Fruit fly (Drosophila melanogaster) whole organism, prepupa: ENCODE measurements around the gene CG8176.

Source experiments
- Blimp-1 ChIP-seq: fragments of 200-800 bp; sonication (Bioruptor generic); optimal IDR thresholded peaks from 3 replicates; lab custom pipeline; 2017; ENCODE audit warnings: missing biosample characterization, missing genetic modification characterization, mild to moderate bottlenecking, moderate library complexity, missing genetic modification reagents
- CG10631 ChIP-seq: fragments of 200-800 bp; sonication (Bioruptor generic); optimal IDR thresholded peaks from 2 replicates; lab custom pipeline; 2016; ENCODE audit warnings: missing biosample characterization, missing genetic modification characterization
- CG10669 ChIP-seq: fragments of 200-800 bp; sonication (Bioruptor generic); optimal IDR thresholded peaks from 3 replicates; lab custom pipeline; 2018; ENCODE audit warnings: missing biosample characterization, mild to moderate bottlenecking, missing genetic modification characterization, moderate library complexity
- CG11294 ChIP-seq: fragments of 200-800 bp; sonication (Bioruptor generic); IDR thresholded peaks from 2 replicates; pipeline ENCODE4 v1.3.6; 2022; ENCODE audit warnings: missing biosample characterization, missing genetic modification characterization
- CG11762 ChIP-seq: fragments of 200-800 bp; sonication (Bioruptor generic); optimal IDR thresholded peaks from 3 replicates; lab custom pipeline; 2016; ENCODE audit warnings: missing biosample characterization, missing genetic modification characterization; ENCODE audit not compliant: insufficient read depth
- CG11902 ChIP-seq: fragments of 200-800 bp; sonication (Bioruptor generic); optimal IDR thresholded peaks from 3 replicates; lab custom pipeline; 2016; ENCODE audit warnings: missing biosample characterization, missing genetic modification characterization
- CG15336 ChIP-seq: fragments of 200-800 bp; sonication (Bioruptor generic); IDR thresholded peaks from 2 replicates; pipeline ENCODE4 v1.3.6; 2022; ENCODE audit warnings: missing biosample characterization, missing genetic modification characterization
- CG1621 ChIP-seq: fragments of 200-800 bp; sonication (Bioruptor generic); optimal IDR thresholded peaks from 3 replicates; lab custom pipeline; 2018; ENCODE audit warnings: missing biosample characterization, mild to moderate bottlenecking, missing genetic modification characterization
- CG16779 ChIP-seq: fragments of 200-800 bp; sonication (Bioruptor generic); optimal IDR thresholded peaks from 3 replicates; lab custom pipeline; 2017; ENCODE audit warnings: missing biosample characterization, mild to moderate bottlenecking, missing genetic modification characterization
- CG31627 ChIP-seq: fragments of 200-800 bp; sonication (Bioruptor generic); optimal IDR thresholded peaks from 3 replicates; lab custom pipeline; 2016; ENCODE audit warnings: missing biosample characterization, missing genetic modification characterization
- CG32006 ChIP-seq: fragments of 200-800 bp; sonication (Bioruptor generic); optimal IDR thresholded peaks from 3 replicates; lab custom pipeline; 2017; ENCODE audit warnings: missing biosample characterization, mild to moderate bottlenecking, missing genetic modification characterization
- CG6163 ChIP-seq: fragments of 200-800 bp; sonication (Bioruptor generic); IDR thresholded peaks from 3 replicates; pipeline ENCODE4 v1.3.6; 2022; ENCODE audit warnings: missing biosample characterization, missing genetic modification characterization
- CG6792 ChIP-seq: fragments of 200-800 bp; sonication (Bioruptor generic); optimal IDR thresholded peaks from 3 replicates; lab custom pipeline; 2016; ENCODE audit warnings: missing biosample characterization, missing genetic modification characterization
- CG7368 ChIP-seq: fragments of 200-800 bp; sonication (Bioruptor generic); optimal IDR thresholded peaks from 3 replicates; lab custom pipeline; 2016; ENCODE audit warnings: missing biosample characterization, missing genetic modification characterization
- CG8119 ChIP-seq: fragments of 200-800 bp; sonication (Bioruptor generic); IDR thresholded peaks from 3 replicates; pipeline ENCODE4 v1.3.6; 2022; ENCODE audit warnings: missing biosample characterization, missing genetic modification characterization
- CG8319 ChIP-seq: fragments of 200-800 bp; sonication (Bioruptor generic); optimal IDR thresholded peaks from 3 replicates; lab custom pipeline; 2016; ENCODE audit warnings: missing biosample characterization, missing genetic modification characterization
- CG8632 ChIP-seq: fragments of 200-800 bp; sonication (Bioruptor generic); optimal IDR thresholded peaks from 3 replicates; lab custom pipeline; 2016; ENCODE audit warnings: missing biosample characterization, missing genetic modification characterization
- CG9139 ChIP-seq: fragments of 200-800 bp; sonication (Bioruptor generic); optimal IDR thresholded peaks from 3 replicates; lab custom pipeline; 2017; ENCODE audit warnings: missing biosample characterization, mild to moderate bottlenecking, missing genetic modification characterization
- Eip75B ChIP-seq: fragments of 200-800 bp; sonication (Bioruptor generic); optimal IDR thresholded peaks from 3 replicates; lab custom pipeline; 2016; ENCODE audit warnings: missing biosample characterization, missing genetic modification characterization
- Eip78C ChIP-seq: fragments of 200-800 bp; sonication (Bioruptor generic); peaks from one replicate; lab custom pipeline; 2016; ENCODE audit warnings: missing biosample characterization, missing genetic modification characterization
- Eip93F ChIP-seq: fragments of 200-800 bp; sonication (Bioruptor generic); optimal IDR thresholded peaks from 2 replicates; lab custom pipeline; 2016; ENCODE audit warnings: missing biosample characterization, mild to moderate bottlenecking, missing genetic modification characterization
- Ets21C ChIP-seq: fragments of 200-800 bp; sonication (Bioruptor generic); optimal IDR thresholded peaks from 3 replicates; lab custom pipeline; 2016; ENCODE audit warnings: missing biosample characterization, missing genetic modification characterization
- Ets96B ChIP-seq: fragments of 200-800 bp; optimal IDR thresholded peaks from 2 replicates; lab custom pipeline; 2019; ENCODE audit warnings: missing biosample characterization, mild to moderate bottlenecking, missing genetic modification characterization, moderate library complexity
- Gug ChIP-seq: fragments of 200-800 bp; sonication (Bioruptor generic); IDR thresholded peaks from 2 replicates; pipeline ENCODE4 v1.3.6; 2022; ENCODE audit warnings: missing biosample characterization, missing genetic modification characterization
- Hr38 ChIP-seq: sonication (Bioruptor generic); optimal IDR thresholded peaks from 2 replicates; lab custom pipeline; 2016; ENCODE audit warnings: missing biosample characterization, missing genetic modification characterization
- Hr39 ChIP-seq: fragments of 200-800 bp; sonication (Bioruptor generic); optimal IDR thresholded peaks from 2 replicates; lab custom pipeline; 2016; ENCODE audit warnings: missing biosample characterization, missing genetic modification characterization
- Hr4 ChIP-seq: fragments of 200-800 bp; sonication (Bioruptor generic); optimal IDR thresholded peaks from 3 replicates; lab custom pipeline; 2016; ENCODE audit warnings: missing biosample characterization, missing genetic modification characterization
- Lpt ChIP-seq: fragments of 200-800 bp; sonication (Bioruptor generic); optimal IDR thresholded peaks from 3 replicates; lab custom pipeline; 2016; ENCODE audit warnings: missing biosample characterization, missing genetic modification characterization
- Met ChIP-seq: fragments of 200-800 bp; sonication (Bioruptor generic); optimal IDR thresholded peaks from 3 replicates; lab custom pipeline; 2016; ENCODE audit warnings: missing biosample characterization, missing genetic modification characterization
- OdsH ChIP-seq: fragments of 200-800 bp; sonication (Bioruptor generic); optimal IDR thresholded peaks from 3 replicates; lab custom pipeline; 2016; ENCODE audit warnings: missing biosample characterization, missing genetic modification characterization
- Smox ChIP-seq: fragments of 200-800 bp; sonication (Bioruptor generic); optimal IDR thresholded peaks from 3 replicates; lab custom pipeline; 2016; ENCODE audit warnings: missing biosample characterization, missing genetic modification characterization
- Sox102F ChIP-seq: fragments of 200-800 bp; sonication (Bioruptor generic); optimal IDR thresholded peaks from 2 replicates; lab custom pipeline; 2016; ENCODE audit warnings: missing biosample characterization, mild to moderate bottlenecking, missing genetic modification characterization
- Sox15 ChIP-seq: fragments of 200-800 bp; sonication (Bioruptor generic); optimal IDR thresholded peaks from 3 replicates; lab custom pipeline; 2016; ENCODE audit warnings: missing biosample characterization, missing genetic modification characterization
- achi ChIP-seq: fragments of 200-800 bp; sonication (Bioruptor generic); optimal IDR thresholded peaks from 3 replicates; lab custom pipeline; 2016; ENCODE audit warnings: missing biosample characterization, missing genetic modification characterization
- cyc ChIP-seq: fragments of 200-800 bp; sonication (Bioruptor generic); optimal IDR thresholded peaks from 3 replicates; lab custom pipeline; 2016; ENCODE audit warnings: missing biosample characterization, missing genetic modification characterization
- dac ChIP-seq: fragments of 200-800 bp; sonication (Bioruptor generic); optimal IDR thresholded peaks from 2 replicates; lab custom pipeline; 2017; ENCODE audit warnings: missing biosample characterization, mild to moderate bottlenecking, missing genetic modification characterization
- dsx ChIP-seq: fragments of 200-800 bp; optimal IDR thresholded peaks from 3 replicates; lab custom pipeline; 2019; ENCODE audit warnings: missing biosample characterization, mild to moderate bottlenecking, missing genetic modification characterization, moderate library complexity; ENCODE audit not compliant: poor library complexity, severe bottlenecking
- eg ChIP-seq: fragments of 200-800 bp; sonication (Bioruptor generic); IDR thresholded peaks from 3 replicates; pipeline ENCODE4 v1.3.6; 2022; ENCODE audit warnings: missing biosample characterization, missing genetic modification characterization
- esn ChIP-seq: fragments of 200-800 bp; sonication (Bioruptor generic); optimal IDR thresholded peaks from 2 replicates; lab custom pipeline; 2016; ENCODE audit warnings: missing biosample characterization, mild to moderate bottlenecking, missing genetic modification characterization, moderate library complexity
- fd59A ChIP-seq: fragments of 200-800 bp; sonication (Bioruptor generic); optimal IDR thresholded peaks from 2 replicates; lab custom pipeline; 2017; ENCODE audit warnings: missing biosample characterization, mild to moderate bottlenecking, missing genetic modification characterization, missing genetic modification reagents
- fd85E ChIP-seq: fragments of 200-800 bp; sonication (Bioruptor generic); optimal IDR thresholded peaks from 3 replicates; lab custom pipeline; 2016; ENCODE audit warnings: missing biosample characterization, missing genetic modification characterization
- fkh ChIP-seq: fragments of 200-800 bp; sonication (Bioruptor generic); optimal IDR thresholded peaks from 3 replicates; lab custom pipeline; 2017; ENCODE audit warnings: missing biosample characterization, mild to moderate bottlenecking, missing genetic modification characterization, moderate library complexity
- lz ChIP-seq: fragments of 200-800 bp; sonication (Bioruptor generic); optimal IDR thresholded peaks from 3 replicates; lab custom pipeline; 2016; ENCODE audit warnings: missing biosample characterization, missing genetic modification characterization
- net ChIP-seq: fragments of 200-800 bp; sonication (Bioruptor generic); optimal IDR thresholded peaks from 3 replicates; lab custom pipeline; 2016; ENCODE audit warnings: missing biosample characterization, missing genetic modification characterization
- pdm3 ChIP-seq: fragments of 200-800 bp; sonication (Bioruptor generic); optimal IDR thresholded peaks from 3 replicates; lab custom pipeline; 2016; ENCODE audit warnings: missing biosample characterization, missing genetic modification characterization
- spab ChIP-seq: fragments of 200-800 bp; sonication (Bioruptor generic); optimal IDR thresholded peaks from 2 replicates; lab custom pipeline; 2017; ENCODE audit warnings: missing biosample characterization, mild to moderate bottlenecking, missing genetic modification characterization, missing genetic modification reagents
- ss ChIP-seq, 2 experiments: fragments of 200-800 bp; sonication (Bioruptor generic); optimal IDR thresholded peaks; 2 replicates in 1 of 2; 3 replicates in 1 of 2; lab custom pipeline; 2017 to 2018; ENCODE audit warnings: mild to moderate bottlenecking in 2 of 2, missing biosample characterization in 2 of 2, missing genetic modification characterization in 2 of 2, moderate library complexity in 1 of 2
- svp ChIP-seq: fragments of 200-800 bp; sonication (Bioruptor generic); peaks from one replicate; lab custom pipeline; 2016; ENCODE audit warnings: missing biosample characterization, missing genetic modification characterization
- topi ChIP-seq: fragments of 200-800 bp; sonication (Bioruptor generic); optimal IDR thresholded peaks from 3 replicates; lab custom pipeline; 2016; ENCODE audit warnings: missing biosample characterization, missing genetic modification characterization
- vri ChIP-seq: fragments of 200-800 bp; sonication (Bioruptor generic); optimal IDR thresholded peaks from 3 replicates; lab custom pipeline; 2016; ENCODE audit warnings: missing biosample characterization, mild to moderate bottlenecking, missing genetic modification characterization

The CG8176 gene

DNA sequence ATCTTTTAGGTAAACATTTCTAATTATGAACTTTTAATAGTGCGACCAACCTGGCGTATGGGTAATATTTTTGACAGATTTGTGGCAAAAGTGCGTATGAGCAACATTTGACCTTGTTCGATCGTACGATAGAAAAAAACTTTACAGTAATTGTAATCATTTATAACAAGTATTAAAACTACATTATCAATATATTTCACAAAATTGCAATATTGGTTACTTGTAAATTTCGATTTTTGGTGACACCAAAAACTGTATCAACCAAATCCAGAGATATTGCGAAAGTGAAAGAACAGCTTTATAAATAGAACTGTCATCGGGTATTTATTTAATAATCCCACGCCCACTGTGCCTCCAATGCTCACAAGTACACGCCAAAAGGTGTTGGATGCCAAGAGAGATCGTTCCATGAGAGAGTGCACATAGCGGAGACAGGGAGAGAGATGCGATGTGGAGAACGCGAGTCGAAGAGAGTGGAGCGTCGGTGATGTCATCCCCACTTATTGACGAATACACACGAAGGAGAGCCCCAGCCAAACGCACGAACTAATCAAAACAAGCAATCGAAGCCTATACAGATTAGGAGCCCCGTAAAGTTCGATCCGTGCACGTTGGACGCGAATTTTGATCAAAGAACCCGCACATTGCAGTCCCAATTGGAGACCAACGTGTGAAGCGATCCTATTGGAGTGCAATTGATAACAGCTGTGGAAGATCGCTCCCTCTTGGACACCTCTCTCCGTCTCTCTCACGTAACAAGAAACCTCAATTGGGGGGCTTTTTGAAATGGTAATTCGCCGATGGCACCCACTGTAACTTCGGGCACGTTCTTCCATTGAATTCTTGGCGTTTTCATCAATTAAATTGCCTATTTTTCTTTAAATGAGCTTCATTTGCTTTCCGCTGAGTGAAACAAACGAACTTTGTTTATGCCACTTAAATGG lies 17.6 kb downstream of the CG8176 start:
- TF ChIP-seq CG10631 (GFP tag; lab: Kevin White, UChicago) (peak; percentile 98), dac (GFP tag; lab: Kevin White, UChicago) (peak; percentile 97), pdm3 (GFP tag; lab: Kevin White, UChicago) (peak; percentile 97), topi (GFP tag; lab: Kevin White, UChicago) (peak; percentile 98), Hr39 (GFP tag; lab: Kevin White, UChicago) (peak; percentile 96), Blimp-1 (GFP tag; lab: Kevin White, UChicago) (peak; percentile 92), achi (GFP tag; lab: Kevin White, UChicago) (peak; percentile 97), Hr38 (GFP tag; lab: Kevin White, UChicago) (no peak), vri (GFP tag; lab: Kevin White, UChicago) (peak; percentile 84), CG6163 (peak; percentile 80), Gug (GFP tag; lab: Robert Waterston, UW) (peak; percentile 87), Eip75B (GFP tag; lab: Kevin White, UChicago) (peak; percentile 99), CG11294 (GFP tag; lab: Robert Waterston, UW) (peak; percentile 88), CG11902 (GFP tag; lab: Kevin White, UChicago) (peak; percentile 93), Ets96B (peak; percentile 95), Eip93F (peak; percentile 68), Sox102F (GFP tag; lab: Kevin White, UChicago) (peak; percentile 97), CG32006 (peak; percentile 99), Sox15 (GFP tag; lab: Kevin White, UChicago) (peak; percentile 97), CG9139 (GFP tag; lab: Kevin White, UChicago) (peak; percentile 93), OdsH (GFP tag; lab: Kevin White, UChicago) (peak; percentile 96), fkh (GFP tag; lab: Kevin White, UChicago) (peak; percentile 99), Eip78C (GFP tag; lab: Kevin White, UChicago) (peak; percentile 100), Ets21C (peak; percentile 95), svp (GFP tag; lab: Kevin White, UChicago) (peak; percentile 99), CG31627 (GFP tag; lab: Kevin White, UChicago) (peak; percentile 96), eg (GFP tag; lab: Robert Waterston, UW) (peak; percentile 89), Lpt (GFP tag; lab: Kevin White, UChicago) (peak; percentile 96), CG16779 (tag; lab: Kevin White, UChicago) (peak; percentile 95), CG15336 (GFP tag; lab: Robert Waterston, UW) (peak; percentile 92), Met (peak; percentile 98), CG10669 (peak; percentile 95), esn (peak; percentile 99), fd59A (GFP tag; lab: Kevin White, UChicago) (peak; percentile 98), cyc (GFP tag; lab: Kevin White, UChicago) (peak; percentile 94), CG8632 (GFP tag; lab: Kevin White, UChicago) (peak; percentile 96), Hr4 (GFP tag; lab: Kevin White, UChicago) (peak; percentile 98), CG8119 (peak; percentile 95), CG8319 (peak; percentile 94), fd85E (GFP tag; lab: Kevin White, UChicago) (peak; percentile 83), net (GFP tag; lab: Kevin White, UChicago) (peak; percentile 98), ss (GFP tag; optimal IDR thresholded peaks at IDR 0.05; lab: Kevin White, UChicago) (peak; percentile 94 to 98), CG7368 (GFP tag; lab: Kevin White, UChicago) (peak; percentile 95), CG11762 (peak; percentile 96), dsx (peak; percentile 84), Smox (GFP tag; lab: Kevin White, UChicago) (peak; percentile 97), spab (GFP tag; lab: Kevin White, UChicago) (peak; percentile 98), lz (GFP tag; lab: Kevin White, UChicago) (peak; percentile 98), CG1621 (peak; percentile 91), CG6792 (GFP tag; lab: Kevin White, UChicago) (peak; percentile 97)
